Worm (Caenorhabditis elegans) whole organism, late embryonic: Measurements from ENCODE around the gene R07B7.10.
A peak's percentile ranks its signal among the peaks of the same experiment; 100 is the strongest.

Experiments used
- C08G9.2 ChIP-seq: sonication (generic microtip); optimal IDR thresholded peaks from 2 replicates; lab custom pipeline; 2016; ENCODE audit warnings: mild to moderate bottlenecking, missing genetic modification characterization, moderate library complexity, missing compliant biosample characterization
- C38D4.7 ChIP-seq: fragments of 200-800 bp; sonication (Bioruptor generic); optimal IDR thresholded peaks from 2 replicates; lab custom pipeline; 2018; ENCODE audit warnings: mild to moderate bottlenecking, missing genetic modification characterization, moderate library complexity, missing compliant biosample characterization
- F13H6.1 ChIP-seq: sonication (generic microtip); optimal IDR thresholded peaks from 2 replicates; lab custom pipeline; 2016; ENCODE audit warnings: missing genetic modification characterization, missing compliant biosample characterization
- ceh-18 ChIP-seq: sonication (generic microtip); optimal IDR thresholded peaks from 2 replicates; lab custom pipeline; 2016; ENCODE audit warnings: missing genetic modification characterization, missing compliant biosample characterization
- ceh-19 ChIP-seq: fragments of 200-800 bp; sonication (Bioruptor generic); optimal IDR thresholded peaks from 2 replicates; lab custom pipeline; 2018; ENCODE audit warnings: mild to moderate bottlenecking, missing genetic modification characterization, missing compliant biosample characterization
- ceh-2 ChIP-seq: sonication (generic microtip); optimal IDR thresholded peaks from 2 replicates; lab custom pipeline; 2016; ENCODE audit warnings: missing genotype, missing genetic modification characterization, missing compliant biosample characterization
- ceh-22 ChIP-seq: sonication (generic microtip); optimal IDR thresholded peaks from 2 replicates; lab custom pipeline; 2017; ENCODE audit warnings: missing biosample characterization, missing genetic modification characterization
- ceh-31 ChIP-seq: sonication (generic microtip); optimal IDR thresholded peaks from 2 replicates; lab custom pipeline; 2016; ENCODE audit warnings: missing genetic modification characterization, missing compliant biosample characterization
- ceh-34 ChIP-seq: sonication (generic microtip); optimal IDR thresholded peaks from 2 replicates; lab custom pipeline; 2016; ENCODE audit warnings: mild to moderate bottlenecking, missing genetic modification characterization, missing compliant biosample characterization
- ceh-48 ChIP-seq: sonication (generic microtip); optimal IDR thresholded peaks from 2 replicates; lab custom pipeline; 2016; ENCODE audit warnings: missing genetic modification characterization, inconsistent platforms, missing compliant biosample characterization
- ceh-6 ChIP-seq: fragments of 200-800 bp; sonication (Bioruptor generic); optimal IDR thresholded peaks from 2 replicates; lab custom pipeline; 2018; ENCODE audit warnings: mild to moderate bottlenecking, missing genetic modification characterization, missing compliant biosample characterization
- dmd-4 ChIP-seq: sonication (generic microtip); optimal IDR thresholded peaks from 2 replicates; lab custom pipeline; 2016; ENCODE audit warnings: borderline replicate concordance, missing genetic modification characterization, missing compliant biosample characterization
- dve-1 ChIP-seq: sonication (generic microtip); optimal IDR thresholded peaks from 2 replicates; lab custom pipeline; 2017; ENCODE audit warnings: antibody characterized with exemption, mild to moderate bottlenecking, missing genetic modification characterization, missing compliant biosample characterization
- elt-2 ChIP-seq: sonication (generic microtip); optimal IDR thresholded peaks from 2 replicates; lab custom pipeline; 2016; ENCODE audit warnings: missing genetic modification reagents, missing genetic modification characterization, missing compliant biosample characterization
- fkh-6 ChIP-seq: sonication (generic microtip); optimal IDR thresholded peaks from 2 replicates; lab custom pipeline; 2016; ENCODE audit warnings: missing genetic modification characterization, missing compliant biosample characterization
- hlh-13 ChIP-seq: fragments of 200-800 bp; sonication (Bioruptor generic); optimal IDR thresholded peaks from 2 replicates; lab custom pipeline; 2018; ENCODE audit warnings: mild to moderate bottlenecking, missing genetic modification characterization, missing compliant biosample characterization
- hlh-15 ChIP-seq: sonication (generic microtip); optimal IDR thresholded peaks from 2 replicates; lab custom pipeline; 2016; ENCODE audit warnings: missing genetic modification characterization, missing compliant biosample characterization
- hlh-30 ChIP-seq: sonication (generic microtip); optimal IDR thresholded peaks from 2 replicates; lab custom pipeline; 2017; ENCODE audit warnings: antibody characterized with exemption, missing genetic modification characterization, missing compliant biosample characterization; ENCODE audit not compliant: insufficient read depth
- hlh-6 ChIP-seq: sonication (generic microtip); optimal IDR thresholded peaks from 2 replicates; lab custom pipeline; 2016; ENCODE audit warnings: missing genotype, missing genetic modification characterization, missing compliant biosample characterization
- lim-6 ChIP-seq: sonication (generic microtip); optimal IDR thresholded peaks from 2 replicates; lab custom pipeline; 2016; ENCODE audit warnings: missing genetic modification characterization, missing compliant biosample characterization
- nfya-1 ChIP-seq: sonication (generic microtip); optimal IDR thresholded peaks from 2 replicates; lab custom pipeline; 2017; ENCODE audit warnings: missing genetic modification characterization, mild to moderate bottlenecking, missing compliant biosample characterization, antibody characterized with exemption, moderate library complexity
- npax-4 ChIP-seq: sonication (generic microtip); optimal IDR thresholded peaks from 2 replicates; lab custom pipeline; 2016; ENCODE audit warnings: missing genetic modification characterization, missing compliant biosample characterization
- pag-3 ChIP-seq: sonication (generic microtip); optimal IDR thresholded peaks from 2 replicates; lab custom pipeline; 2016; ENCODE audit warnings: missing compliant biosample characterization, missing genetic modification characterization, borderline replicate concordance
- pat-9 ChIP-seq: fragments of 200-800 bp; sonication (Bioruptor generic); optimal IDR thresholded peaks from 2 replicates; lab custom pipeline; 2018; ENCODE audit warnings: mild to moderate bottlenecking, missing genetic modification characterization, moderate library complexity, missing compliant biosample characterization
- pros-1 ChIP-seq: fragments of 150-350 bp; optimal IDR thresholded peaks from 2 replicates; lab custom pipeline; 2014; ENCODE audit warnings: missing biosample characterization, missing genetic modification reagents, missing genetic modification characterization
- ref-2 ChIP-seq: sonication (generic microtip); optimal IDR thresholded peaks from 2 replicates; lab custom pipeline; 2016; ENCODE audit warnings: missing genetic modification characterization, missing compliant biosample characterization
- rnt-1 ChIP-seq: sonication (generic microtip); optimal IDR thresholded peaks from 2 replicates; lab custom pipeline; 2016; ENCODE audit warnings: missing genetic modification characterization, missing compliant biosample characterization
- sdc-2 ChIP-seq: sonication (generic microtip); optimal IDR thresholded peaks from 2 replicates; lab custom pipeline; 2016; ENCODE audit warnings: missing genotype, missing genetic modification characterization, missing compliant biosample characterization
- sox-2 ChIP-seq: fragments of 200-800 bp; sonication (Bioruptor generic); IDR thresholded peaks from 2 replicates; pipeline ENCODE4 v1.3.6; 2022; ENCODE audit warnings: missing genetic modification reagents, missing genetic modification characterization, missing compliant biosample characterization
- syd-9 ChIP-seq: sonication (generic microtip); optimal IDR thresholded peaks from 2 replicates; lab custom pipeline; 2016; ENCODE audit warnings: mild to moderate bottlenecking, missing genetic modification characterization, moderate library complexity, missing compliant biosample characterization
- tbx-2 ChIP-seq: sonication (generic microtip); optimal IDR thresholded peaks from 2 replicates; lab custom pipeline; 2016; ENCODE audit warnings: missing genetic modification characterization, missing compliant biosample characterization
- ttx-3 ChIP-seq: sonication (generic microtip); optimal IDR thresholded peaks from 2 replicates; lab custom pipeline; 2016; ENCODE audit warnings: missing genetic modification reagents, missing genetic modification characterization, missing compliant biosample characterization
- unc-42 ChIP-seq: sonication (generic microtip); optimal IDR thresholded peaks from 2 replicates; lab custom pipeline; 2016; ENCODE audit warnings: missing genotype, missing genetic modification characterization, missing compliant biosample characterization
- unc-55 ChIP-seq: sonication (generic microtip); optimal IDR thresholded peaks from 2 replicates; lab custom pipeline; 2017; ENCODE audit warnings: missing biosample characterization, missing genetic modification reagents, missing genetic modification characterization
- unc-86 ChIP-seq: sonication (generic microtip); optimal IDR thresholded peaks from 2 replicates; lab custom pipeline; 2016; ENCODE audit warnings: missing genetic modification characterization, missing compliant biosample characterization

Gene R07B7.10

DNA sequence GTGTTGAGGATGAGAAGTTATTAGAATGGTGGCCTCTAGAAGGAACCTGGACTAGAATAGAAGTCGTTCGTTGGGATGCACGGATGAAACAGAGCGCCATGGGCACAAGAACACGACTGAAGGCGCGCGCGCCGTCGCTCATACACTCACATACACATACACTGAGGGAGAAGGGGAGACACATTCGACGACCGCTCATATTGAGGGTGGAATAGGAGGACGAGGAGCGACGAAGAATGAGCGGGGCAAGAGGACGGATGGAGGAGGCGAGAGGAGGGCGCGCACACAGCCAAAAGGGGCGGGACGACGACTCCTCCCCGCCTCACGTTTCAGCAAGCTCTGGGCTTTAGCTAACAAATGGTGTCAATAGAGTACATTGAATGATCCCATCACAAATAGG, 44.2 kb upstream of the R07B7.10 start:
- TF ChIP-seq hlh-13 (GFP tag; lab: Kevin White, UChicago) (no peak), ceh-34 (tag; lab: Kevin White, UChicago) (peak; percentile 37), tbx-2 (tag; lab: Kevin White, UChicago) (peak; percentile 65), pros-1 (tag; lab: Kevin White, UChicago) (peak; percentile 46), hlh-15 (tag; lab: Kevin White, UChicago) (no peak), hlh-6 (tag; lab: Kevin White, UChicago) (peak; percentile 26), ceh-19 (GFP tag; lab: Kevin White, UChicago) (no peak), pag-3 (tag; lab: Kevin White, UChicago) (no peak), ceh-18 (tag; lab: Kevin White, UChicago) (peak; percentile 10), lim-6 (tag; lab: Kevin White, UChicago) (no peak), unc-86 (no peak), syd-9 (tag; lab: Kevin White, UChicago) (peak; percentile 51), F13H6.1 (tag; lab: Kevin White, UChicago) (peak; percentile 33), C08G9.2 (tag; lab: Kevin White, UChicago) (peak; percentile 34), ttx-3 (no peak), ceh-6 (GFP tag; lab: Kevin White, UChicago) (no peak), sdc-2 (tag; lab: Kevin White, UChicago) (peak; percentile 56), ceh-2 (tag; lab: Kevin White, UChicago) (peak; percentile 42), ceh-31 (tag; lab: Kevin White, UChicago) (peak; percentile 44), ref-2 (tag; lab: Kevin White, UChicago) (peak; percentile 25), elt-2 (no peak), dve-1 (tag; lab: Kevin White, UChicago) (no peak), unc-42 (no peak)

DNA sequence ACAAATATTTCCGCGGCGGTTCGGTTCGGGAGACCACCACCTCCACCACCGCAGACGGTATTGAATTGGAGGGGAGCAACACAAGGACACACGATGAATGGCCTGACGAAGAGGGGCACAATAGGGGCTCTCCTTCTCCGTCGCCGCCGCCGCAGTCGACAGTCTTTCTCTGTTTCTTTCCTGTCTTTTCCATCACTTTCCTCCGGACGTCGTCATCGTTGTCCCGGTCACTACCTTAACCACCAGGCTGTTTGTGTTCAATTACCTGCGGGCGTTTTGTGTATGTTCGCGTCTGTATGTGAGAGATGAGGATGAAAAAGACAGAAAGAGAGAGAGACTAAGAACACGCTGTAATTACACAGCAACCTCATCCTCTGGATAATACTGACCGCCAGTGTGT, 43.3 kb upstream of the R07B7.10 start:
- TF ChIP-seq syd-9 (tag; lab: Kevin White, UChicago) (no peak), elt-2 (no peak), nfya-1 (no peak), dmd-4 (tag; lab: Kevin White, UChicago) (peak; percentile 2), npax-4 (tag; lab: Kevin White, UChicago) (no peak), ceh-34 (tag; lab: Kevin White, UChicago) (peak; percentile 23), pros-1 (tag; lab: Kevin White, UChicago) (peak; percentile 3), ceh-31 (tag; lab: Kevin White, UChicago) (peak; percentile 38), ref-2 (tag; lab: Kevin White, UChicago) (peak; percentile 35), sox-2 (peak; percentile 38), hlh-6 (tag; lab: Kevin White, UChicago) (no peak), ttx-3 (no peak), ceh-19 (GFP tag; lab: Kevin White, UChicago) (no peak), hlh-30 (tag; lab: Kevin White, UChicago) (no peak), ceh-2 (tag; lab: Kevin White, UChicago) (peak; percentile 12), ceh-22 (tag; lab: Kevin White, UChicago) (no peak), rnt-1 (tag; lab: Kevin White, UChicago) (no peak), ceh-6 (GFP tag; lab: Kevin White, UChicago) (no peak)

- TF ChIP-seq unc-55 (GFP tag; lab: Kevin White, UChicago): peak; percentile 40
- TF ChIP-seq ceh-19 (GFP tag; lab: Kevin White, UChicago): no peak
- TF ChIP-seq fkh-6: no peak
- TF ChIP-seq hlh-30 (tag; lab: Kevin White, UChicago): no peak
- peak; percentile 28 for TF ChIP-seq ceh-48 (tag; lab: Kevin White, UChicago)
- TF ChIP-seq pat-9 (tag; lab: Kevin White, UChicago): no peak
- TF ChIP-seq nfya-1: peak; percentile 12
- no peak for TF ChIP-seq C38D4.7 (GFP tag; lab: Kevin White, UChicago)
These were observed 42.0 kb upstream of the R07B7.10 start, which contains the start of the genes kup-1 and F10C2.4 for ce11 chrV:12040823-12041606. Gene kup-1 (minus strand): TSS chrV:12040873. Gene F10C2.4 (plus strand): TSS chrV:12041556.
